Fruit fly (Drosophila melanogaster) whole organism, adult: Measurements from ENCODE around the gene CG8260.

Source experiments
- Crg-1 ChIP-seq: fragments of 200-800 bp; sonication (Bioruptor generic); optimal IDR thresholded peaks from 2 replicates; lab custom pipeline; 2016; ENCODE audit warnings: missing biosample characterization, missing genetic modification characterization
- Hr96 ChIP-seq: fragments of 200-800 bp; sonication (Bioruptor generic); optimal IDR thresholded peaks from 2 replicates; lab custom pipeline; 2016; ENCODE audit warnings: missing biosample characterization, missing genetic modification characterization

DNA sequence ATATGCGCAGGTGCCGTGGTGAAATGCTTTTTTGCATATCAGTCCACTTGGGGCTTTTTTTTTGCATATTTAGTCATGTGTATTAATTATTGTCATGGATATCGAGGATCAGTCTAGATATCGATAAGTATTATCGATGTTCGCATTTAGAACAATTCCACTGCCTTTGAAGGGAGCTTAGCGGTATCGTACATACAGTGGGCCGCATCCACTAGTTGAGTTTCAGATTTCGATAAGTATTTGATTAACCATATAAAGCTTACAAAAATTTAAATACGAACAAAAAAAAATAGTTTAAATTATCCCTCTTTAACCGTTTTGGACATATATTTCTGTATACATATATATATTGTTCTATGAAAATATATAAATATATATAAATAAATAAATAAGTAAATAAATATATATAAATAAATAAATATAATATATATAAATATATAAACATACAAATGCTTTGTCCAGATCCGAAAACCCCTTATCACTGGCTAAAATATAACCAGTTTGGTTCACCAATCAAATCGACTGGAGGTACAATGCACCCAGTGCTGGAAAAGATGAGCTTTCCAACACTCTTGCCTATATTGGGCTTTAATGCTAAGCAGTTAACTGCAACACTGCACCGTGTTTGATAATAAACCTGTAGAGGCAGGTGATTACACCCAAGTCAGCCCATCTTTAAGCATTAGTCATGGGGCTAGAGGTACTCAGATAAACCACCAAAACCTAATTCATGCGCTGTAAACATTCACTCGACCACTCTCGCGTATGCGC is 46.9 kb downstream of the CG8260 start:
- TF ChIP-seq Crg-1 (GFP tag; lab: Kevin White, UChicago) (no peak), Hr96 (GFP tag; lab: Kevin White, UChicago) (no peak)
